Fruit fly (Drosophila melanogaster) whole organism, embryonic: ENCODE measurements around the gene RIOK2.
A peak's percentile ranks its signal among the peaks of the same experiment; 100 is the strongest.

ENCODE experiments used
- Abd-B ChIP-seq: fragments of 200-800 bp; sonication (Bioruptor generic); optimal IDR thresholded peaks from 2 replicates; lab custom pipeline; 2018; ENCODE audit warnings: missing biosample characterization, mild to moderate bottlenecking, missing genetic modification characterization, moderate library complexity
- Asciz ChIP-seq: fragments of 200-800 bp; sonication (Bioruptor generic); optimal IDR thresholded peaks from 2 replicates; lab custom pipeline; 2017; ENCODE audit warnings: missing biosample characterization, mild to moderate bottlenecking, missing genetic modification characterization, missing genetic modification reagents
- B-H1 ChIP-seq: fragments of 200-800 bp; sonication (Bioruptor generic); IDR thresholded peaks from 3 replicates; pipeline ENCODE4 v1.3.6; 2022; ENCODE audit warnings: missing biosample characterization, missing genetic modification characterization
- CG10147 ChIP-seq: fragments of 200-800 bp; sonication (Bioruptor generic); optimal IDR thresholded peaks from 2 replicates; lab custom pipeline; 2019; ENCODE audit warnings: missing biosample characterization, mild to moderate bottlenecking, missing genetic modification characterization, moderate library complexity
- CG10431 ChIP-seq: fragments of 200-800 bp; sonication (Bioruptor generic); optimal IDR thresholded peaks from 3 replicates; lab custom pipeline; 2018; ENCODE audit warnings: missing biosample characterization, mild to moderate bottlenecking, missing genetic modification characterization
- CG11560 ChIP-seq: fragments of 200-800 bp; sonication (Bioruptor generic); IDR thresholded peaks from 3 replicates; pipeline ENCODE4 v1.3.6; 2022; ENCODE audit warnings: missing biosample characterization, missing genetic modification characterization
- CG11695 ChIP-seq: fragments of 200-800 bp; sonication (Bioruptor generic); IDR thresholded peaks from 3 replicates; pipeline ENCODE4 v1.3.6; 2022; ENCODE audit warnings: missing biosample characterization, missing genetic modification characterization
- CG12071 ChIP-seq: fragments of 200-800 bp; sonication (Bioruptor generic); optimal IDR thresholded peaks from 3 replicates; lab custom pipeline; 2018; ENCODE audit warnings: missing biosample characterization, mild to moderate bottlenecking, missing genetic modification characterization
- CG12391 ChIP-seq: fragments of 200-800 bp; sonication (Bioruptor generic); optimal IDR thresholded peaks from 3 replicates; lab custom pipeline; 2018; ENCODE audit warnings: missing biosample characterization, mild to moderate bottlenecking, missing genetic modification characterization, moderate library complexity
- CG15073 ChIP-seq: fragments of 200-800 bp; sonication (Bioruptor generic); optimal IDR thresholded peaks from 2 replicates; lab custom pipeline; 2016; ENCODE audit warnings: missing biosample characterization, missing genetic modification characterization
- CG15601 ChIP-seq: fragments of 200-800 bp; sonication (Bioruptor generic); optimal IDR thresholded peaks from 3 replicates; lab custom pipeline; 2019; ENCODE audit warnings: missing biosample characterization, mild to moderate bottlenecking, missing genetic modification characterization, moderate library complexity
- CG17186 ChIP-seq: fragments of 200-800 bp; sonication (Bioruptor generic); optimal IDR thresholded peaks from 3 replicates; lab custom pipeline; 2017; ENCODE audit warnings: missing biosample characterization, missing genetic modification reagents, missing genetic modification characterization
- CG17612 ChIP-seq: fragments of 200-800 bp; sonication (Bioruptor generic); IDR thresholded peaks from 2 replicates; pipeline ENCODE4 v1.3.6; 2022; ENCODE audit warnings: missing biosample characterization, missing genetic modification characterization
- CG2199 ChIP-seq: fragments of 200-800 bp; sonication (Bioruptor generic); IDR thresholded peaks from 3 replicates; pipeline ENCODE4 v1.3.6; 2022; ENCODE audit warnings: missing biosample characterization, missing genetic modification characterization
- CG30403 ChIP-seq: fragments of 200-800 bp; sonication (Bioruptor generic); optimal IDR thresholded peaks from 3 replicates; lab custom pipeline; 2016; ENCODE audit warnings: missing biosample characterization, missing genetic modification characterization
- CG32772 ChIP-seq: fragments of 200-800 bp; sonication (Bioruptor generic); IDR thresholded peaks from 2 replicates; pipeline ENCODE4 v1.3.6; 2022; ENCODE audit warnings: missing biosample characterization, missing genetic modification characterization
- CG3838 ChIP-seq: fragments of 200-800 bp; sonication (Bioruptor generic); optimal IDR thresholded peaks from 3 replicates; lab custom pipeline; 2016; ENCODE audit warnings: missing biosample characterization, missing genetic modification characterization
- CG8478 ChIP-seq: fragments of >200 bp; optimal IDR thresholded peaks from 2 replicates; lab custom pipeline; 2018
- CG8944 ChIP-seq: fragments of 200-800 bp; sonication (Bioruptor generic); optimal IDR thresholded peaks from 3 replicates; lab custom pipeline; 2016; ENCODE audit warnings: missing biosample characterization, missing genetic modification characterization
- Dek ChIP-seq: fragments of 200-800 bp; sonication (Bioruptor generic); optimal IDR thresholded peaks from 3 replicates; lab custom pipeline; 2019; ENCODE audit warnings: missing biosample characterization, mild to moderate bottlenecking, missing genetic modification characterization, moderate library complexity
- HHEX ChIP-seq: fragments of 200-800 bp; sonication (Bioruptor generic); optimal IDR thresholded peaks from 3 replicates; lab custom pipeline; 2017; ENCODE audit warnings: missing biosample characterization, mild to moderate bottlenecking, missing genetic modification characterization, missing genetic modification reagents
- HLH4C ChIP-seq: fragments of 200-800 bp; sonication (Bioruptor generic); IDR thresholded peaks from 3 replicates; pipeline ENCODE4 v1.3.6; 2022; ENCODE audit warnings: missing biosample characterization, missing genetic modification characterization; ENCODE audit not compliant: partially characterized antibody
- HLH54F ChIP-seq: fragments of 200-800 bp; sonication (Bioruptor generic); optimal IDR thresholded peaks from 3 replicates; lab custom pipeline; 2016; ENCODE audit warnings: missing biosample characterization, missing genetic modification characterization
- HmgD ChIP-seq: fragments of 200-800 bp; sonication (Bioruptor generic); optimal IDR thresholded peaks from 3 replicates; lab custom pipeline; 2016; ENCODE audit warnings: missing biosample characterization, missing genetic modification characterization
- Myb ChIP-seq: fragments of 200-800 bp; sonication (Bioruptor generic); optimal IDR thresholded peaks from 2 replicates; lab custom pipeline; 2016; ENCODE audit warnings: missing biosample characterization, missing genetic modification characterization
- NC2α ChIP-seq: fragments of 200-800 bp; sonication (Bioruptor generic); optimal IDR thresholded peaks from 2 replicates; lab custom pipeline; 2016; ENCODE audit warnings: missing biosample characterization, missing genetic modification characterization
- PHDP ChIP-seq: fragments of 200-800 bp; sonication (Bioruptor generic); optimal IDR thresholded peaks from 3 replicates; lab custom pipeline; 2018; ENCODE audit warnings: missing biosample characterization, mild to moderate bottlenecking, missing genetic modification characterization, moderate library complexity
- Sox100B ChIP-seq: fragments of 200-800 bp; sonication (Bioruptor generic); optimal IDR thresholded peaks from 3 replicates; lab custom pipeline; 2018; ENCODE audit warnings: missing biosample characterization, mild to moderate bottlenecking, missing genetic modification characterization
- TFAM ChIP-seq: fragments of 200-800 bp; sonication (Bioruptor generic); optimal IDR thresholded peaks from 2 replicates; lab custom pipeline; 2017; ENCODE audit warnings: missing biosample characterization, missing genetic modification characterization, inconsistent platforms
- Taf1 ChIP-seq: fragments of 200-800 bp; sonication (Bioruptor generic); IDR thresholded peaks from 2 replicates; pipeline ENCODE4 v1.3.6; 2022; ENCODE audit warnings: missing biosample characterization, missing genetic modification characterization
- ab ChIP-seq: fragments of 200-800 bp; sonication (Bioruptor generic); optimal IDR thresholded peaks from 2 replicates; lab custom pipeline; 2016; ENCODE audit warnings: missing biosample characterization, missing genetic modification characterization
- chm ChIP-seq: fragments of 200-800 bp; sonication (Bioruptor generic); IDR thresholded peaks from 2 replicates; pipeline ENCODE4 v1.3.6; 2022; ENCODE audit warnings: missing biosample characterization, missing genetic modification characterization
- crc ChIP-seq: fragments of 200-800 bp; sonication (Bioruptor generic); optimal IDR thresholded peaks from 2 replicates; lab custom pipeline; 2016; ENCODE audit warnings: missing biosample characterization, missing genetic modification characterization
- croc ChIP-seq: fragments of 200-800 bp; sonication (Bioruptor generic); conservative IDR thresholded peaks from 3 replicates; pipeline ENCODE4 v1.3.6; 2022; ENCODE audit warnings: missing biosample characterization, missing genetic modification characterization
- crol ChIP-seq: fragments of 200-800 bp; sonication (Bioruptor generic); IDR thresholded peaks from 2 replicates; pipeline ENCODE4 v1.3.6; 2022; ENCODE audit warnings: missing biosample characterization, missing genetic modification characterization
- cwo ChIP-seq: fragments of 200-800 bp; sonication (Bioruptor generic); optimal IDR thresholded peaks from 3 replicates; lab custom pipeline; 2017; ENCODE audit warnings: missing biosample characterization, missing genetic modification characterization, mild to moderate bottlenecking, moderate library complexity, missing genetic modification reagents
- danr ChIP-seq: fragments of 200-800 bp; sonication (Bioruptor generic); IDR thresholded peaks from 2 replicates; pipeline ENCODE4 v1.3.6; 2022; ENCODE audit warnings: missing biosample characterization, missing genetic modification characterization
- fd64A ChIP-seq: fragments of 200-800 bp; sonication (Bioruptor generic); optimal IDR thresholded peaks from 3 replicates; lab custom pipeline; 2018; ENCODE audit warnings: missing biosample characterization, mild to moderate bottlenecking, missing genetic modification characterization
- hb ChIP-seq: fragments of 200-800 bp; sonication (Bioruptor generic); IDR thresholded peaks from 3 replicates; pipeline ENCODE4 v1.3.6; 2022; ENCODE audit warnings: missing biosample characterization, missing genetic modification characterization; ENCODE audit not compliant: partially characterized antibody
- jigr1 ChIP-seq: fragments of 200-800 bp; sonication (Bioruptor generic); IDR thresholded peaks from 3 replicates; pipeline ENCODE4 v1.3.6; 2022; ENCODE audit warnings: missing biosample characterization, missing genetic modification characterization
- lov ChIP-seq, 2 experiments: fragments of 200-800 bp in 1 of 2; fragments of >200 bp in 1 of 2; sonication (Bioruptor generic) in 1 of 2; IDR thresholded peaks in 1 of 2; optimal IDR thresholded peaks in 1 of 2; 2 replicates in 1 of 2; 3 replicates in 1 of 2; pipeline versions ENCODE4 v1.3.6 to Lab custom; 2017 to 2022; ENCODE audit warnings: missing biosample characterization in 1 of 2, missing genetic modification characterization in 1 of 2
- nom ChIP-seq: fragments of 200-800 bp; sonication (Bioruptor generic); optimal IDR thresholded peaks from 2 replicates; lab custom pipeline; 2017; ENCODE audit warnings: missing biosample characterization, missing genetic modification characterization, mild to moderate bottlenecking, moderate library complexity, missing genetic modification reagents
- pfk ChIP-seq: fragments of 200-800 bp; sonication (Bioruptor generic); optimal IDR thresholded peaks from 2 replicates; lab custom pipeline; 2018; ENCODE audit warnings: missing biosample characterization, mild to moderate bottlenecking, missing genetic modification characterization, moderate library complexity
- pzg ChIP-seq: fragments of 200-800 bp; sonication (Bioruptor generic); optimal IDR thresholded peaks from 3 replicates; lab custom pipeline; 2018; ENCODE audit warnings: missing biosample characterization, mild to moderate bottlenecking, missing genetic modification characterization, moderate library complexity
- run ChIP-seq: fragments of 200-800 bp; sonication (Bioruptor generic); optimal IDR thresholded peaks from 3 replicates; lab custom pipeline; 2018; ENCODE audit warnings: missing biosample characterization, mild to moderate bottlenecking, missing genetic modification characterization
- scrt ChIP-seq: fragments of 200-800 bp; sonication (Bioruptor generic); optimal IDR thresholded peaks from 2 replicates; lab custom pipeline; 2018; ENCODE audit warnings: missing biosample characterization, mild to moderate bottlenecking, missing genetic modification characterization, moderate library complexity
- sim ChIP-seq: fragments of 200-800 bp; sonication (Bioruptor generic); IDR thresholded peaks from 2 replicates; pipeline ENCODE4 v1.3.6; 2022; ENCODE audit warnings: missing biosample characterization, missing genetic modification characterization
- sug ChIP-seq: fragments of 200-800 bp; optimal IDR thresholded peaks from 2 replicates; lab custom pipeline; 2019; ENCODE audit warnings: missing biosample characterization, mild to moderate bottlenecking, missing genetic modification characterization, moderate library complexity
- vnd ChIP-seq: fragments of 200-800 bp; sonication (Bioruptor generic); IDR thresholded peaks from 3 replicates; pipeline ENCODE4 v1.3.6; 2022; ENCODE audit warnings: missing biosample characterization, missing genetic modification characterization; ENCODE audit not compliant: partially characterized antibody
- zf30C ChIP-seq: fragments of 200-800 bp; sonication (Bioruptor generic); optimal IDR thresholded peaks from 3 replicates; lab custom pipeline; 2018; ENCODE audit warnings: missing biosample characterization, mild to moderate bottlenecking, missing genetic modification characterization

RIOK2 gene

dm6 chr3R:25247379-25247869 lies 18.2 kb upstream of the RIOK2 start, which contains the start of the genes RpS27 and Nup37 (continued):
- TF ChIP-seq NC2α (peak; percentile 98), CG15073 (GFP tag; lab: Kevin White, UChicago) (peak; percentile 68), crc (peak; percentile 97), CG11695 (GFP tag; lab: Robert Waterston, UW) (peak; percentile 89), vnd (GFP tag; lab: Robert Waterston, UW) (no peak), crol (GFP tag; lab: Robert Waterston, UW) (peak; percentile 78; the same call in 1 of the 2 replicates), chm (GFP tag; lab: Robert Waterston, UW) (peak; percentile 99), HHEX (GFP tag; lab: Kevin White, UChicago) (peak; percentile 99), CG32772 (GFP tag; lab: Robert Waterston, UW) (peak; percentile 96), hb (no peak), CG17612 (GFP tag; lab: Robert Waterston, UW) (peak; percentile 93), Asciz (GFP tag; lab: Kevin White, UChicago) (peak; percentile 98), CG11560 (peak; percentile 89), CG17186 (GFP tag; lab: Kevin White, UChicago) (peak; percentile 96), CG8478 (lab: Kevin White, UChicago) (no peak), CG12391 (tag; lab: Kevin White, UChicago) (peak; percentile 97), run (peak; percentile 90), danr (GFP tag; lab: Robert Waterston, UW) (peak; percentile 82), B-H1 (GFP tag; lab: Robert Waterston, UW) (peak; percentile 90), CG3838 (peak; percentile 98), CG8944 (GFP tag; lab: Kevin White, UChicago) (peak; percentile 98), HmgD (GFP tag; lab: Kevin White, UChicago) (peak; percentile 99), CG30403 (GFP tag; lab: Kevin White, UChicago) (peak; percentile 96), sug (tag; lab: Kevin White, UChicago) (peak; percentile 97), TFAM (GFP tag; lab: Kevin White, UChicago) (peak; percentile 93), Dek (tag; lab: Kevin White, UChicago) (peak; percentile 95), CG2199 (GFP tag; lab: Robert Waterston, UW) (peak; percentile 96), Sox100B (GFP tag; lab: Kevin White, UChicago) (peak; percentile 97), Abd-B (GFP tag; lab: Kevin White, UChicago) (peak; percentile 93), fd64A (GFP tag; lab: Kevin White, UChicago) (peak; percentile 98), zf30C (GFP tag; lab: Kevin White, UChicago) (peak; percentile 61), croc (GFP tag; lab: Robert Waterston, UW) (peak; percentile 88), HLH54F (peak; percentile 98), cwo (GFP tag; lab: Kevin White, UChicago) (peak; percentile 91), PHDP (tag; lab: Kevin White, UChicago) (peak; percentile 96), pzg (peak; percentile 97), lov (optimal IDR thresholded peaks at IDR 0.05; lab: Kevin White, UChicago) (no peak), lov (GFP tag; IDR thresholded peaks at IDR 0.05; lab: Robert Waterston, UW) (peak; percentile 99), CG12071 (peak; percentile 99), Taf1 (GFP tag; lab: Robert Waterston, UW) (peak; percentile 81; the same call in 1 of the 2 replicates), CG10431 (GFP tag; lab: Kevin White, UChicago) (peak; percentile 98), HLH4C (GFP tag; lab: Robert Waterston, UW) (no peak), sim (GFP tag; lab: Robert Waterston, UW) (peak; percentile 89), nom (GFP tag; lab: Kevin White, UChicago) (peak; percentile 95), scrt (peak; percentile 96), CG10147 (peak; percentile 95), ab (GFP tag; lab: Kevin White, UChicago) (peak; percentile 94), Myb (GFP tag; lab: Kevin White, UChicago) (peak; percentile 94), pfk (GFP tag; lab: Kevin White, UChicago) (peak; percentile 90), jigr1 (peak; percentile 72; the same call in 1 of the 3 replicates), CG15601 (peak; percentile 94)
